Fruit fly (Drosophila melanogaster) whole organism, embryonic: ENCODE results near the gene pico.
A peak's percentile ranks its signal among the peaks of the same experiment; 100 is the strongest.

Experiments used
- B-H2 ChIP-seq: fragments of 200-800 bp; sonication (Bioruptor generic); optimal IDR thresholded peaks from 2 replicates; lab custom pipeline; 2018; ENCODE audit warnings: missing biosample characterization, mild to moderate bottlenecking, missing genetic modification characterization
- CG10321 ChIP-seq: fragments of 200-800 bp; sonication (Bioruptor generic); IDR thresholded peaks from 2 replicates; pipeline ENCODE4 v1.3.6; 2022; ENCODE audit warnings: missing biosample characterization, missing genetic modification characterization
- CG11085 ChIP-seq: fragments of 200-800 bp; sonication (Bioruptor generic); IDR thresholded peaks from 2 replicates; pipeline ENCODE4 v1.3.6; 2022; ENCODE audit warnings: missing biosample characterization, missing genetic modification characterization
- CG12769 ChIP-seq: fragments of 200-800 bp; sonication (Bioruptor generic); optimal IDR thresholded peaks from 2 replicates; lab custom pipeline; 2019; ENCODE audit warnings: missing biosample characterization, mild to moderate bottlenecking, missing genetic modification characterization, moderate library complexity
- CG13424 ChIP-seq: fragments of 200-800 bp; sonication (Bioruptor generic); optimal IDR thresholded peaks from 2 replicates; lab custom pipeline; 2019; ENCODE audit warnings: missing biosample characterization, mild to moderate bottlenecking, missing genetic modification characterization, moderate library complexity
- CG15011 ChIP-seq: fragments of 200-800 bp; sonication (Bioruptor generic); optimal IDR thresholded peaks from 3 replicates; lab custom pipeline; 2018; ENCODE audit warnings: missing biosample characterization, mild to moderate bottlenecking, missing genetic modification characterization
- CG1529 ChIP-seq: fragments of 200-800 bp; sonication (Bioruptor generic); optimal IDR thresholded peaks from 3 replicates; lab custom pipeline; 2018; ENCODE audit warnings: missing biosample characterization, missing genetic modification characterization
- CG15514 ChIP-seq: fragments of 200-800 bp; sonication (Bioruptor generic); optimal IDR thresholded peaks from 3 replicates; lab custom pipeline; 2017; ENCODE audit warnings: missing biosample characterization, missing genetic modification characterization, mild to moderate bottlenecking, moderate library complexity, missing genetic modification reagents
- CG16813 ChIP-seq: fragments of 200-800 bp; sonication (Bioruptor generic); IDR thresholded peaks from 3 replicates; pipeline ENCODE4 v1.3.6; 2022; ENCODE audit warnings: missing biosample characterization, missing genetic modification characterization; ENCODE audit not compliant: partially characterized antibody
- CG18476 ChIP-seq: fragments of 200-800 bp; sonication (Bioruptor generic); optimal IDR thresholded peaks from 2 replicates; lab custom pipeline; 2016; ENCODE audit warnings: missing biosample characterization, mild to moderate bottlenecking, missing genetic modification characterization
- CG18619 ChIP-seq: fragments of 200-800 bp; sonication (Bioruptor generic); optimal IDR thresholded peaks from 3 replicates; lab custom pipeline; 2017; ENCODE audit warnings: missing biosample characterization, mild to moderate bottlenecking, missing genetic modification characterization
- CG2202 ChIP-seq: fragments of 200-800 bp; sonication (Bioruptor generic); optimal IDR thresholded peaks from 2 replicates; lab custom pipeline; 2018; ENCODE audit warnings: missing biosample characterization, mild to moderate bottlenecking, missing genetic modification characterization
- CG30403 ChIP-seq: fragments of 200-800 bp; sonication (Bioruptor generic); optimal IDR thresholded peaks from 3 replicates; lab custom pipeline; 2016; ENCODE audit warnings: missing biosample characterization, missing genetic modification characterization
- CG32532 ChIP-seq: fragments of 200-800 bp; sonication (Bioruptor generic); IDR thresholded peaks from 2 replicates; pipeline ENCODE4 v1.3.6; 2022; ENCODE audit warnings: missing biosample characterization, missing genetic modification characterization
- CG34376 ChIP-seq: fragments of 200-800 bp; sonication (Bioruptor generic); optimal IDR thresholded peaks from 2 replicates; lab custom pipeline; 2018; ENCODE audit warnings: missing biosample characterization, mild to moderate bottlenecking, missing genetic modification characterization
- CG7786 ChIP-seq: fragments of 200-800 bp; sonication (Bioruptor generic); optimal IDR thresholded peaks from 2 replicates; lab custom pipeline; 2016; ENCODE audit warnings: missing biosample characterization, missing genetic modification characterization
- CG7928 ChIP-seq: fragments of 200-800 bp; sonication (Bioruptor generic); optimal IDR thresholded peaks from 2 replicates; lab custom pipeline; 2017; ENCODE audit warnings: missing biosample characterization, mild to moderate bottlenecking, missing genetic modification characterization
- CG8388 ChIP-seq: fragments of 200-800 bp; sonication (Bioruptor generic); optimal IDR thresholded peaks from 2 replicates; lab custom pipeline; 2019; ENCODE audit warnings: missing biosample characterization, mild to moderate bottlenecking, missing genetic modification characterization, moderate library complexity
- CG9876 ChIP-seq: fragments of 200-800 bp; sonication (Bioruptor generic); optimal IDR thresholded peaks from 2 replicates; lab custom pipeline; 2016; ENCODE audit warnings: missing biosample characterization, missing genetic modification characterization
- D ChIP-seq, 2 experiments: fragments of 200-800 bp in 1 of 2; fragments of >200 bp in 1 of 2; sonication (Bioruptor generic) in 1 of 2; optimal IDR thresholded peaks; 2 replicates in 1 of 2; 3 replicates in 1 of 2; lab custom pipeline; 2017; ENCODE audit warnings: mild to moderate bottlenecking in 1 of 2, missing biosample characterization in 1 of 2, missing genetic modification characterization in 1 of 2, missing genetic modification reagents in 1 of 2
- D19B ChIP-seq: fragments of 200-800 bp; sonication (Bioruptor generic); optimal IDR thresholded peaks from 2 replicates; lab custom pipeline; 2017; ENCODE audit warnings: missing biosample characterization, mild to moderate bottlenecking, missing genetic modification characterization
- Dek ChIP-seq: fragments of 200-800 bp; sonication (Bioruptor generic); optimal IDR thresholded peaks from 3 replicates; lab custom pipeline; 2019; ENCODE audit warnings: missing biosample characterization, mild to moderate bottlenecking, missing genetic modification characterization, moderate library complexity
- Dref ChIP-seq: fragments of 200-800 bp; sonication (Bioruptor generic); IDR thresholded peaks from 2 replicates; pipeline ENCODE4 v1.3.6; 2022; ENCODE audit warnings: missing biosample characterization, missing genetic modification characterization
- Hey ChIP-seq: fragments of 200-800 bp; sonication (Bioruptor generic); optimal IDR thresholded peaks from 3 replicates; lab custom pipeline; 2018; ENCODE audit warnings: missing biosample characterization, mild to moderate bottlenecking, missing genetic modification characterization
- Jarid2 ChIP-seq: fragments of 200-800 bp; sonication (Bioruptor generic); optimal IDR thresholded peaks from 3 replicates; lab custom pipeline; 2017; ENCODE audit warnings: mild to moderate bottlenecking, missing biosample characterization, missing genetic modification reagents, missing genetic modification characterization
- Poxn ChIP-seq: fragments of 200-800 bp; sonication (Bioruptor generic); IDR thresholded peaks from 2 replicates; pipeline ENCODE4 v1.3.6; 2022; ENCODE audit warnings: missing biosample characterization, missing genetic modification characterization
- btn ChIP-seq: fragments of 200-800 bp; sonication (Bioruptor generic); optimal IDR thresholded peaks from 2 replicates; lab custom pipeline; 2016; ENCODE audit warnings: missing biosample characterization, missing genetic modification characterization
- chm ChIP-seq: fragments of 200-800 bp; sonication (Bioruptor generic); IDR thresholded peaks from 2 replicates; pipeline ENCODE4 v1.3.6; 2022; ENCODE audit warnings: missing biosample characterization, missing genetic modification characterization
- dpn ChIP-seq, 2 experiments: fragments of 200-800 bp; sonication (Bioruptor generic); optimal IDR thresholded peaks; 3 replicates each; lab custom pipeline; 2016; ENCODE audit warnings: missing biosample characterization in 2 of 2, missing genetic modification characterization in 2 of 2
- gcm ChIP-seq: fragments of 200-800 bp; sonication (Bioruptor generic); optimal IDR thresholded peaks from 2 replicates; lab custom pipeline; 2019; ENCODE audit warnings: missing biosample characterization, mild to moderate bottlenecking, missing genetic modification characterization, moderate library complexity
- grau ChIP-seq: fragments of 200-800 bp; optimal IDR thresholded peaks from 3 replicates; lab custom pipeline; 2019; ENCODE audit warnings: missing biosample characterization, mild to moderate bottlenecking, missing genetic modification characterization, moderate library complexity
- gro ChIP-seq: fragments of 200-800 bp; sonication (Bioruptor generic); optimal IDR thresholded peaks from 2 replicates; lab custom pipeline; 2016; ENCODE audit warnings: missing biosample characterization, missing genetic modification characterization
- gsb ChIP-seq: fragments of 200-800 bp; sonication (Bioruptor generic); IDR thresholded peaks from 2 replicates; pipeline ENCODE4 v1.3.6; 2022; ENCODE audit warnings: missing biosample characterization, missing genetic modification characterization
- hb ChIP-seq: fragments of 200-800 bp; sonication (Bioruptor generic); IDR thresholded peaks from 3 replicates; pipeline ENCODE4 v1.3.6; 2022; ENCODE audit warnings: missing biosample characterization, missing genetic modification characterization; ENCODE audit not compliant: partially characterized antibody
- kni ChIP-seq: fragments of 200-800 bp; sonication (Bioruptor generic); optimal IDR thresholded peaks from 3 replicates; lab custom pipeline; 2017; ENCODE audit warnings: mild to moderate bottlenecking, missing biosample characterization, missing genetic modification reagents, missing genetic modification characterization
- lab ChIP-seq: fragments of 200-800 bp; sonication (Bioruptor generic); optimal IDR thresholded peaks from 3 replicates; lab custom pipeline; 2017; ENCODE audit warnings: missing biosample characterization, missing genetic modification characterization, mild to moderate bottlenecking, moderate library complexity, missing genetic modification reagents
- luna ChIP-seq: fragments of 200-800 bp; sonication (Bioruptor generic); optimal IDR thresholded peaks from 2 replicates; lab custom pipeline; 2016; ENCODE audit warnings: missing biosample characterization, missing genetic modification characterization
- pho ChIP-seq: fragments of 200-800 bp; sonication (Bioruptor generic); optimal IDR thresholded peaks from 2 replicates; lab custom pipeline; 2016; ENCODE audit warnings: missing biosample characterization, missing genetic modification characterization
- pros ChIP-seq: fragments of 200-800 bp; sonication (Bioruptor generic); optimal IDR thresholded peaks from 3 replicates; lab custom pipeline; 2019; ENCODE audit warnings: missing biosample characterization, mild to moderate bottlenecking, missing genetic modification characterization, moderate library complexity
- salm ChIP-seq: fragments of 200-800 bp; sonication (Bioruptor generic); optimal IDR thresholded peaks from 2 replicates; lab custom pipeline; 2018; ENCODE audit warnings: missing biosample characterization, mild to moderate bottlenecking, missing genetic modification characterization
- sc ChIP-seq, 3 experiments: fragments of >200 bp in 2 of 3; fragments of 200-800 bp in 1 of 3; sonication (Bioruptor generic) in 1 of 3; optimal IDR thresholded peaks; 2 replicates in 2 of 3; 3 replicates in 1 of 3; lab custom pipeline; 2017; ENCODE audit warnings: mild to moderate bottlenecking in 1 of 3, missing biosample characterization in 1 of 3, missing genetic modification characterization in 1 of 3, missing genetic modification reagents in 1 of 3
- sima ChIP-seq: fragments of 200-800 bp; sonication (Bioruptor generic); optimal IDR thresholded peaks from 2 replicates; lab custom pipeline; 2016; ENCODE audit warnings: missing biosample characterization, missing genetic modification characterization
- sob ChIP-seq: fragments of 200-800 bp; sonication (Bioruptor generic); IDR thresholded peaks from 2 replicates; pipeline ENCODE4 v1.3.6; 2022; ENCODE audit warnings: missing biosample characterization, missing genetic modification characterization
- sug ChIP-seq: fragments of 200-800 bp; optimal IDR thresholded peaks from 2 replicates; lab custom pipeline; 2019; ENCODE audit warnings: missing biosample characterization, mild to moderate bottlenecking, missing genetic modification characterization, moderate library complexity
- trem ChIP-seq: fragments of 200-800 bp; optimal IDR thresholded peaks from 3 replicates; lab custom pipeline; 2019; ENCODE audit warnings: missing biosample characterization, mild to moderate bottlenecking, missing genetic modification characterization, moderate library complexity
- trh ChIP-seq: fragments of 200-800 bp; sonication (Bioruptor generic); optimal IDR thresholded peaks from 2 replicates; lab custom pipeline; 2016; ENCODE audit warnings: missing biosample characterization, missing genetic modification characterization
- vfl ChIP-seq: fragments of 200-800 bp; sonication (Bioruptor generic); optimal IDR thresholded peaks from 2 replicates; lab custom pipeline; 2016; ENCODE audit warnings: missing biosample characterization, missing genetic modification characterization
- wdn ChIP-seq: fragments of 200-800 bp; sonication (Bioruptor generic); IDR thresholded peaks from 2 replicates; pipeline ENCODE4 v1.3.6; 2022; ENCODE audit warnings: missing biosample characterization, missing genetic modification characterization

The pico gene

dm6 chrX:19850503-19851094 lies 1.3 kb downstream of the pico start (continued):
- TF ChIP-seq CG15514 (GFP tag; lab: Kevin White, UChicago) = peak; percentile 13
- peak; percentile 73 for TF ChIP-seq grau
- 0 out of 2 replicates have a peak, but pooled peaks have one; percentile 22 for TF ChIP-seq gsb (GFP tag; lab: Robert Waterston, UW)
- peak; percentile 65 for TF ChIP-seq kni
- TF ChIP-seq salm (tag; lab: Kevin White, UChicago) = peak; percentile 85
- TF ChIP-seq CG30403 (GFP tag; lab: Kevin White, UChicago) = peak; percentile 93
- TF ChIP-seq btn (GFP tag; lab: Kevin White, UChicago) = peak; percentile 90
- TF ChIP-seq CG18619 (GFP tag; lab: Kevin White, UChicago) = peak; percentile 81
- TF ChIP-seq Poxn (GFP tag; lab: Robert Waterston, UW) = no peak
- peak; percentile 47 for TF ChIP-seq Jarid2 (GFP tag; lab: Kevin White, UChicago)
- TF ChIP-seq CG12769 = no peak
- no peak for TF ChIP-seq B-H2 (GFP tag; lab: Kevin White, UChicago)
- peak; percentile 89 to 91 for TF ChIP-seq dpn (GFP tag; optimal IDR thresholded peaks at IDR 0.05; lab: Kevin White, UChicago)
- TF ChIP-seq vfl (GFP tag; lab: Kevin White, UChicago) = peak; percentile 47
- peak; percentile 85 for TF ChIP-seq lab (GFP tag; lab: Kevin White, UChicago)
- no peak for TF ChIP-seq Dref (GFP tag; lab: Robert Waterston, UW)
- no peak for TF ChIP-seq CG34376 (GFP tag; lab: Kevin White, UChicago)
- TF ChIP-seq wdn = peak; percentile 38; the same call in 1 of the 2 replicates
- TF ChIP-seq trem (tag; lab: Kevin White, UChicago) = peak; percentile 79
- 0 out of 2 replicates have a peak, but pooled peaks have one; percentile 48 for TF ChIP-seq CG10321 (GFP tag; lab: Robert Waterston, UW)
- no peak for TF ChIP-seq CG15011 (GFP tag; lab: Kevin White, UChicago)
- TF ChIP-seq CG11085 = peak; percentile 44; the same call in 1 of the 2 replicates
- no peak for TF ChIP-seq hb (GFP tag; lab: Robert Waterston, UW)
- TF ChIP-seq Hey (tag; lab: Kevin White, UChicago) = no peak
- peak; percentile 88 for TF ChIP-seq CG2202 (tag; lab: Kevin White, UChicago)
- TF ChIP-seq Dek (tag; lab: Kevin White, UChicago) = peak; percentile 78
- TF ChIP-seq CG8388 (GFP tag; lab: Kevin White, UChicago) = peak; percentile 94
- TF ChIP-seq pho = peak; percentile 65
- peak; percentile 81 for TF ChIP-seq sima (GFP tag; lab: Kevin White, UChicago)
- no peak for TF ChIP-seq CG16813 (GFP tag; lab: Robert Waterston, UW)
- peak; percentile 95 for TF ChIP-seq chm (GFP tag; lab: Robert Waterston, UW)
- no peak for TF ChIP-seq sug (tag; lab: Kevin White, UChicago)
- TF ChIP-seq CG7786 (GFP tag; lab: Kevin White, UChicago) = peak; percentile 91
- TF ChIP-seq CG9876 (GFP tag; lab: Kevin White, UChicago) = peak; percentile 81
- TF ChIP-seq CG1529 (GFP tag; lab: Kevin White, UChicago) = peak; percentile 88
- TF ChIP-seq D (optimal IDR thresholded peaks at IDR 0.05; lab: Kevin White, UChicago) = no peak
- peak; percentile 95 for TF ChIP-seq D (GFP tag; optimal IDR thresholded peaks at IDR 0.05; lab: Kevin White, UChicago)
- TF ChIP-seq pros (GFP tag; lab: Kevin White, UChicago) = no peak
- peak; percentile 91 for TF ChIP-seq gcm (GFP tag; lab: Kevin White, UChicago)
- no peak for TF ChIP-seq sc (optimal IDR thresholded peaks at IDR 0.05; lab: Kevin White, UChicago)
- peak; percentile 93 for TF ChIP-seq sc (GFP tag; optimal IDR thresholded peaks at IDR 0.05; lab: Kevin White, UChicago)
- TF ChIP-seq D19B = peak; percentile 49
- TF ChIP-seq sob (GFP tag; lab: Robert Waterston, UW) = peak; percentile 75
- TF ChIP-seq CG7928 (GFP tag; lab: Kevin White, UChicago) = peak; percentile 33
- peak; percentile 87 for TF ChIP-seq CG13424 (tag; lab: Kevin White, UChicago)
- peak; percentile 76 for TF ChIP-seq CG18476 (GFP tag; lab: Kevin White, UChicago)
- TF ChIP-seq gro (GFP tag; lab: Kevin White, UChicago) = peak; percentile 45
- peak; percentile 43 for TF ChIP-seq luna (GFP tag; lab: Kevin White, UChicago)
- peak; percentile 75 for TF ChIP-seq trh
- TF ChIP-seq CG32532 = peak; percentile 78
